Fruit fly (Drosophila melanogaster): ENCODE measurements around the gene pygo.

pygo gene

dm6 chr3R:31612564-31612963 lies 32.1 kb upstream of the pygo start, which contains the start of gene CycG:
Gene CycG (minus strand): TSS chr3R:31612664.
- TF ChIP-seq CG33017 (tag; optimal IDR thresholded peaks at IDR 0.05): no peak
- TF ChIP-seq Hr96 (GFP tag; optimal IDR thresholded peaks at IDR 0.05): no peak
- TF ChIP-seq Clk (GFP tag; optimal IDR thresholded peaks at IDR 0.05): no peak
- no peak for TF ChIP-seq CG12768 (GFP tag; optimal IDR thresholded peaks at IDR 0.05)
- no peak for TF ChIP-seq CG5204 (GFP tag; optimal IDR thresholded peaks at IDR 0.05)
- TF ChIP-seq tj (GFP tag; optimal IDR thresholded peaks at IDR 0.05): no peak
- no peak for TF ChIP-seq CG11617 (GFP tag; optimal IDR thresholded peaks at IDR 0.05)
- TF ChIP-seq cic (GFP tag; optimal IDR thresholded peaks at IDR 0.05): no peak
- no peak for TF ChIP-seq Crg-1 (GFP tag; optimal IDR thresholded peaks at IDR 0.05)
- no peak for TF ChIP-seq CG14711 (tag; optimal IDR thresholded peaks at IDR 0.05)
- TF ChIP-seq pad (GFP tag; optimal IDR thresholded peaks at IDR 0.05): no peak
- TF ChIP-seq ovo (GFP tag; optimal IDR thresholded peaks at IDR 0.05): no peak
- TF ChIP-seq toe (GFP tag; optimal IDR thresholded peaks at IDR 0.05): no peak
- no peak for TF ChIP-seq kay (GFP tag; ENCODE audit: borderline replicate concordance)
- no peak for TF ChIP-seq CG7045 (GFP tag; optimal IDR thresholded peaks at IDR 0.05)
- no peak for TF ChIP-seq CG7101 (tag; optimal IDR thresholded peaks at IDR 0.05)
- TF ChIP-seq Mnt (GFP tag; optimal IDR thresholded peaks at IDR 0.05): no peak

- TF ChIP-seq CG14711 (tag; optimal IDR thresholded peaks at IDR 0.05) (no peak), ovo (GFP tag; optimal IDR thresholded peaks at IDR 0.05) (no peak), tj (GFP tag; optimal IDR thresholded peaks at IDR 0.05) (peak; percentile 39), CG7101 (tag; optimal IDR thresholded peaks at IDR 0.05) (peak; percentile 13), Clk (GFP tag; optimal IDR thresholded peaks at IDR 0.05) (no peak), CG33017 (tag; optimal IDR thresholded peaks at IDR 0.05) (no peak), CG5204 (GFP tag; optimal IDR thresholded peaks at IDR 0.05) (no peak), bab1 (GFP tag; optimal IDR thresholded peaks at IDR 0.05) (peak; percentile 2), kay (GFP tag; ENCODE audit: borderline replicate concordance) (no peak), cic (GFP tag; optimal IDR thresholded peaks at IDR 0.05) (peak; percentile 58), CG7045 (GFP tag; optimal IDR thresholded peaks at IDR 0.05) (no peak), CG1620 (GFP tag; optimal IDR thresholded peaks at IDR 0.05) (no peak), cnc (optimal IDR thresholded peaks at IDR 0.05) (no peak), pad (GFP tag; optimal IDR thresholded peaks at IDR 0.05) (peak; percentile 29), CG11617 (GFP tag; optimal IDR thresholded peaks at IDR 0.05) (peak; percentile 15), toe (GFP tag; optimal IDR thresholded peaks at IDR 0.05) (no peak), Crg-1 (GFP tag; optimal IDR thresholded peaks at IDR 0.05) (no peak), Mnt (GFP tag; optimal IDR thresholded peaks at IDR 0.05) (peak; percentile 21)
Measured at dm6 chr3R:31610639-31611594, 30.4 kb upstream of the pygo start, which contains the start of gene Med. Gene Med (plus strand): TSS chr3R:31611046.

dm6 chr3R:31609413-31610054 lies 29.0 kb upstream of the pygo start:
- TF ChIP-seq Clk (GFP tag; optimal IDR thresholded peaks at IDR 0.05) (peak; percentile 24), toe (GFP tag; optimal IDR thresholded peaks at IDR 0.05) (no peak), CG1620 (GFP tag; optimal IDR thresholded peaks at IDR 0.05) (peak; percentile 68), CG11617 (GFP tag; optimal IDR thresholded peaks at IDR 0.05) (no peak), CG33017 (tag; optimal IDR thresholded peaks at IDR 0.05) (peak; percentile 59), Mnt (GFP tag; optimal IDR thresholded peaks at IDR 0.05) (peak; percentile 68), bab1 (GFP tag; optimal IDR thresholded peaks at IDR 0.05) (peak; percentile 79), pad (GFP tag; optimal IDR thresholded peaks at IDR 0.05) (peak; percentile 25), CG12768 (GFP tag; optimal IDR thresholded peaks at IDR 0.05) (peak; percentile 9), CG5204 (GFP tag; optimal IDR thresholded peaks at IDR 0.05) (no peak), Hr96 (GFP tag; optimal IDR thresholded peaks at IDR 0.05) (peak; percentile 19), CG7045 (GFP tag; optimal IDR thresholded peaks at IDR 0.05) (no peak), ovo (GFP tag; optimal IDR thresholded peaks at IDR 0.05) (peak; percentile 83), CG7101 (tag; optimal IDR thresholded peaks at IDR 0.05) (peak; percentile 68), CG14711 (tag; optimal IDR thresholded peaks at IDR 0.05) (peak; percentile 59), Crg-1 (GFP tag; optimal IDR thresholded peaks at IDR 0.05) (no peak)

dm6 chr3R:31608438-31609188 lies 28.1 kb upstream of the pygo start:
- TF ChIP-seq CG12768 (GFP tag; optimal IDR thresholded peaks at IDR 0.05): peak; percentile 90
- no peak for TF ChIP-seq CG5204 (GFP tag; optimal IDR thresholded peaks at IDR 0.05)
- TF ChIP-seq CG33017 (tag; optimal IDR thresholded peaks at IDR 0.05): no peak
- peak; percentile 51 for TF ChIP-seq tj (GFP tag; optimal IDR thresholded peaks at IDR 0.05)
- peak; percentile 99 for TF ChIP-seq pad (GFP tag; optimal IDR thresholded peaks at IDR 0.05)
- peak; percentile 56 for TF ChIP-seq Hr96 (GFP tag; optimal IDR thresholded peaks at IDR 0.05)
- peak; percentile 7 for TF ChIP-seq CG11617 (GFP tag; optimal IDR thresholded peaks at IDR 0.05)
- TF ChIP-seq Mnt (GFP tag; optimal IDR thresholded peaks at IDR 0.05): peak; percentile 39
- TF ChIP-seq CG7101 (tag; optimal IDR thresholded peaks at IDR 0.05): peak; percentile 37
- TF ChIP-seq cnc (optimal IDR thresholded peaks at IDR 0.05): no peak
- peak; percentile 75 for TF ChIP-seq ovo (GFP tag; optimal IDR thresholded peaks at IDR 0.05)
- no peak for TF ChIP-seq Crg-1 (GFP tag; optimal IDR thresholded peaks at IDR 0.05)
- peak; percentile 24 for TF ChIP-seq Clk (GFP tag; optimal IDR thresholded peaks at IDR 0.05)
- TF ChIP-seq toe (GFP tag; optimal IDR thresholded peaks at IDR 0.05): no peak
- TF ChIP-seq kay (GFP tag; ENCODE audit: borderline replicate concordance): no peak
- no peak for TF ChIP-seq CG1620 (GFP tag; optimal IDR thresholded peaks at IDR 0.05)
- peak; percentile 25 for TF ChIP-seq CG7045 (GFP tag; optimal IDR thresholded peaks at IDR 0.05)
- TF ChIP-seq bab1 (GFP tag; optimal IDR thresholded peaks at IDR 0.05): peak; percentile 25
- TF ChIP-seq cic (GFP tag; optimal IDR thresholded peaks at IDR 0.05): peak; percentile 90
- no peak for TF ChIP-seq CG14711 (tag; optimal IDR thresholded peaks at IDR 0.05)
